Fruit fly (Drosophila melanogaster): ENCODE results near the gene CG6696.

Gene CG6696

dm6 chrX:18646855-18647699 lies 14.9 kb downstream of the CG6696 start, which contains the start of gene Rip11 (continued):
- TF ChIP-seq CG10267 (tag; optimal IDR thresholded peaks at IDR 0.05) (peak; percentile 26), dpn (GFP tag; optimal IDR thresholded peaks at IDR 0.05) (peak in 1 of 2 experiments; percentile 28), CG6254 (GFP tag; optimal IDR thresholded peaks at IDR 0.05) (peak; percentile 99), grau (tag; optimal IDR thresholded peaks at IDR 0.05) (peak; percentile 17), ken (GFP tag; IDR thresholded peaks at IDR 0.05) (0 out of 3 replicates have a peak, but pooled peaks have one; percentile 4), CG14860 (GFP tag; IDR thresholded peaks at IDR 0.05; ENCODE audit: partially characterized antibody) (no peak), CG4617 (GFP tag; optimal IDR thresholded peaks at IDR 0.05; ENCODE audit: borderline replicate concordance) (peak; percentile 14), CG1832 (GFP tag; optimal IDR thresholded peaks at IDR 0.05) (peak; percentile 62), nau (GFP tag; optimal IDR thresholded peaks at IDR 0.05) (no peak), CG10209 (GFP tag; optimal IDR thresholded peaks at IDR 0.05) (peak; percentile 2), schlank (tag; optimal IDR thresholded peaks at IDR 0.05) (no peak), CG9932 (GFP tag; IDR thresholded peaks at IDR 0.05) (peak; percentile 67), CG33213 (GFP tag; optimal IDR thresholded peaks at IDR 0.05) (no peak), CG6683 (GFP tag; optimal IDR thresholded peaks at IDR 0.05) (no peak), Oli (tag; optimal IDR thresholded peaks at IDR 0.05) (no peak), CG13424 (tag; optimal IDR thresholded peaks at IDR 0.05) (no peak), CG7556 (GFP tag; optimal IDR thresholded peaks at IDR 0.05) (no peak), Vsx1 (GFP tag; optimal IDR thresholded peaks at IDR 0.05) (no peak), CG2889 (GFP tag; IDR thresholded peaks at IDR 0.05) (peak; percentile 9; the same call in 1 of the 3 replicates), h (optimal IDR thresholded peaks at IDR 0.05) (no peak), ci (GFP tag; IDR thresholded peaks at IDR 0.05) (peak; percentile 48), CG17385 (GFP tag; optimal IDR thresholded peaks at IDR 0.05) (peak; percentile 76), CG9609 (GFP tag; optimal IDR thresholded peaks at IDR 0.05) (no peak), pnt (GFP tag; optimal IDR thresholded peaks at IDR 0.05) (no peak), Atf6 (GFP tag; IDR thresholded peaks at IDR 0.05) (no peak; the same call in 1 of the 2 replicates), CG11560 (tag; IDR thresholded peaks at IDR 0.05) (no peak), dmrt11E (tag; optimal IDR thresholded peaks at IDR 0.05) (no peak), CG15514 (GFP tag; optimal IDR thresholded peaks at IDR 0.05) (no peak), cwo (GFP tag; optimal IDR thresholded peaks at IDR 0.05) (peak; percentile 2), ac (GFP tag; optimal IDR thresholded peaks at IDR 0.05) (no peak), gro (GFP tag; optimal IDR thresholded peaks at IDR 0.05) (peak; percentile 7), sug (tag; optimal IDR thresholded peaks at IDR 0.05) (peak; percentile 44), Lim3 (GFP tag; IDR thresholded peaks at IDR 0.05) (no peak), Hmx (GFP tag; optimal IDR thresholded peaks at IDR 0.05) (no peak), Usf (GFP tag; optimal IDR thresholded peaks at IDR 0.05) (no peak), CG7786 (GFP tag; optimal IDR thresholded peaks at IDR 0.05) (peak; percentile 27), ftz-f1 (GFP tag; optimal IDR thresholded peaks at IDR 0.05) (no peak), Nf-YC (tag; optimal IDR thresholded peaks at IDR 0.05) (peak; percentile 0), CG18011 (GFP tag; optimal IDR thresholded peaks at IDR 0.05) (no peak), Rx (GFP tag; IDR thresholded peaks at IDR 0.05) (no peak), CG2678 (tag; optimal IDR thresholded peaks at IDR 0.05) (peak; percentile 13), CG7987 (GFP tag; optimal IDR thresholded peaks at IDR 0.05) (no peak), D (optimal IDR thresholded peaks at IDR 0.05) (no peak), D (GFP tag; optimal IDR thresholded peaks at IDR 0.05) (no peak), Spps (tag; optimal IDR thresholded peaks at IDR 0.05) (no peak), CG11723 (GFP tag; optimal IDR thresholded peaks at IDR 0.05) (no peak), gsb-n (tag; optimal IDR thresholded peaks at IDR 0.05) (no peak), Optix (GFP tag; IDR thresholded peaks at IDR 0.05) (no peak), Sry-β (GFP tag; optimal IDR thresholded peaks at IDR 0.05) (no peak)

All from whole organism, embryonic.